Fruit fly (Drosophila melanogaster): ENCODE measurements around the gene Burs.

DNA sequence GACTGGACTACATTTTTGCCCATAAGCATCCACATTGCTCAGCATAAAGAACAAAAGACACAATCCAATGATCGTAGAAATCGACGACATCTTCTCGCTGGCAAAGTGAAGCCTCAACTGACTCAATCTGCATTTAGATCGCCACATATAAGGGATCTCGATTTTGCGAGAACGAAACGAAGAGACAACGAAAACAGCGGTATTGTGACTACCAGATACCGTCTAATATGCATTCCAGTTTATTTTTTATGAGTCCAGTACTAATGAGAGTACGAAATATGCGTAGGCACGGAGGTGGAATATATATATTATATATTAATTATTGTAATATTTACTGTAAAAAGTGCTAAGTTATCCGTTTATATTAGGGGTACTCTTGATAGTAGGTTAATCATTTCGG, 30.3 kb upstream of the Burs start, which contains the start of gene CG34034:
- TF ChIP-seq CG16813 (GFP tag; IDR thresholded peaks at IDR 0.05; ENCODE audit: partially characterized antibody) (no peak), CG34224 (GFP tag; IDR thresholded peaks at IDR 0.05; ENCODE audit: partially characterized antibody) (no peak), CG4617 (GFP tag; optimal IDR thresholded peaks at IDR 0.05; ENCODE audit: borderline replicate concordance) (no peak)
